Worm (Caenorhabditis elegans): ENCODE data around the gene F10G2.7.

F10G2.7 gene

ce11 chrV:7369578-7369977 is 32.5 kb upstream of the F10G2.7 start, which contains the start of gene srj-14:
TSS of gene srj-14 (plus strand) at chrV:7369708.
- peak in 1 of 2 experiments; percentile 93 for TF ChIP-seq unc-62 (GFP tag; optimal IDR thresholded peaks at IDR 0.05 in 1 of 2)
- TF ChIP-seq unc-62 (tag; optimal IDR thresholded peaks at IDR 0.05) = no peak
- no peak for TF ChIP-seq php-3 (GFP tag; IDR thresholded peaks at IDR 0.05)

- peak in 1 of 2 experiments; percentile 90 for TF ChIP-seq daf-16 (GFP tag; optimal IDR thresholded peaks at IDR 0.05)
- TF ChIP-seq daf-16 (tag; optimal IDR thresholded peaks at IDR 0.05) = no peak
- TF ChIP-seq zip-2 (tag; optimal IDR thresholded peaks at IDR 0.05) = no peak
- no peak for TF ChIP-seq lin-13 (GFP tag; optimal IDR thresholded peaks at IDR 0.05)
- TF ChIP-seq F26F4.8 (GFP tag; conservative IDR thresholded peaks at IDR 0.05) = no peak
Observed at ce11 chrV:7364951-7365350, 27.8 kb upstream of the F10G2.7 start, which contains the start of gene exc-13. TSS of gene exc-13 (plus strand) at chrV:7365251.

ce11 chrV:7364059-7364458 is 26.9 kb upstream of the F10G2.7 start, which contains the start of gene cyp-35A2:
TSS of gene cyp-35A2 (minus strand) at chrV:7364182.
- TF ChIP-seq ctbp-1 (GFP tag; IDR thresholded peaks at IDR 0.05) (no peak), dmd-9 (GFP tag; IDR thresholded peaks at IDR 0.05) (no peak), daf-16 (GFP tag; optimal IDR thresholded peaks at IDR 0.05) (no peak), daf-16 (tag; optimal IDR thresholded peaks at IDR 0.05) (peak; percentile 91), T20F7.1 (GFP tag; optimal IDR thresholded peaks at IDR 0.05) (no peak), daf-19 (GFP tag; conservative IDR thresholded peaks at IDR 0.05) (no peak), F49E8.2 (tag; optimal IDR thresholded peaks at IDR 0.05; ENCODE audit: borderline replicate concordance) (no peak), ceh-44 (GFP tag; IDR thresholded peaks at IDR 0.05) (no peak), nhr-10 (tag; optimal IDR thresholded peaks at IDR 0.05) (no peak), nhr-111 (GFP tag; optimal IDR thresholded peaks at IDR 0.05) (no peak), skn-1 (tag; optimal IDR thresholded peaks at IDR 0.05) (no peak), egl-27 (tag; optimal IDR thresholded peaks at IDR 0.05) (no peak), unc-130 (GFP tag; optimal IDR thresholded peaks at IDR 0.05) (no peak), hlh-11 (tag; optimal IDR thresholded peaks at IDR 0.05) (peak; percentile 53), dmd-6 (GFP tag; IDR thresholded peaks at IDR 0.05) (peak; percentile 57; the same call in 1 of the 2 replicates), mep-1 (tag; optimal IDR thresholded peaks at IDR 0.05) (no peak), nhr-48 (tag; optimal IDR thresholded peaks at IDR 0.05) (no peak), nhr-28 (tag; optimal IDR thresholded peaks at IDR 0.05) (peak; percentile 71), dve-1 (tag; optimal IDR thresholded peaks at IDR 0.05; ENCODE audit: insufficient read depth) (no peak), pqm-1 (tag; optimal IDR thresholded peaks at IDR 0.05) (peak; percentile 52)

- TF ChIP-seq php-3 (GFP tag; IDR thresholded peaks at IDR 0.05) (no peak), mdt-29 (GFP tag; IDR thresholded peaks at IDR 0.05) (no peak), egl-43 (GFP tag; IDR thresholded peaks at IDR 0.05) (no peak), lin-39 (tag; optimal IDR thresholded peaks at IDR 0.05) (no peak), F10B5.3 (tag; optimal IDR thresholded peaks at IDR 0.05) (no peak), madf-5 (GFP tag; IDR thresholded peaks at IDR 0.05) (no peak), Y5F2A.4 (GFP tag; optimal IDR thresholded peaks at IDR 0.05) (no peak), Y48G9A.11 (GFP tag; IDR thresholded peaks at IDR 0.05) (no peak), egl-27 (tag; optimal IDR thresholded peaks at IDR 0.05) (no peak), unc-62 (GFP tag; optimal IDR thresholded peaks at IDR 0.05 in 1 of 2) (no peak), unc-62 (tag; optimal IDR thresholded peaks at IDR 0.05) (no peak), dmd-6 (GFP tag; IDR thresholded peaks at IDR 0.05) (no peak), dmd-8 (GFP tag; IDR thresholded peaks at IDR 0.05) (no peak), nhr-42 (GFP tag; IDR thresholded peaks at IDR 0.05) (no peak), nhr-28 (tag; optimal IDR thresholded peaks at IDR 0.05) (no peak), daf-16 (GFP tag; optimal IDR thresholded peaks at IDR 0.05) (no peak), daf-16 (tag; optimal IDR thresholded peaks at IDR 0.05) (no peak), F26F4.8 (GFP tag; conservative IDR thresholded peaks at IDR 0.05) (no peak)
Observed at ce11 chrV:7361673-7362072, 24.6 kb upstream of the F10G2.7 start, which contains the start of gene cyp-35A1. TSS of gene cyp-35A1 (minus strand) at chrV:7361773.
